Worm (Caenorhabditis elegans): ENCODE results near the gene C05D12.4.

DNA sequence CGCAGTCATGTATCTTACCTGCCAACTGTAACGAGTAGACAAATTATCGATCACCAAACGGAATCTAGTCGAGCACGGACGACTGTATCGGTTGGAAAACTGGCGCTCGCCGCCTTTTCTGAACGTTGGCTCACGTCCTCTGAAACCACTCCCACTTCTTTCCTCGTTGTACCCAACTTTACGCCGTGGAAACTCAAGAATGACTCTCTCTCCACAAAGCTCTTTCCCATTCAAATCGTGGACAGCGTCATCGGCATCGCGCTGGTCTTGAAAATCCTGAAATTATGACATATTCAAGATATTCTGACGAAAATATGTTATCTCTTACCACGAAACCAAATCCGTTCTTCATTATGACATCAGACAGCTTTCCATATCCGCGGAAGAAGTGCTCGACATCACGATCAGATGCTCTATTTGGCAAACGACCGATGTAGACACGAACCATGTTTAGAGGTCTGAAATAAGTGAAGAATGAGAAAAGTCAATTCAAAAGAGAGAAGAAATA, 20.9 kb downstream of the C05D12.4 start, which contains the start of gene rsp-2:
- TF ChIP-seq nhr-25 (tag; optimal IDR thresholded peaks at IDR 0.05), result no peak
- TF ChIP-seq aly-2 (tag; optimal IDR thresholded peaks at IDR 0.05), result no peak
- no peak for TF ChIP-seq ztf-4 (tag; optimal IDR thresholded peaks at IDR 0.05)
